Fruit fly (Drosophila melanogaster): ENCODE data around the gene ppk17.

- TF ChIP-seq CG33017 (tag; optimal IDR thresholded peaks at IDR 0.05) (no peak), ovo (GFP tag; optimal IDR thresholded peaks at IDR 0.05) (no peak), Clk (GFP tag; optimal IDR thresholded peaks at IDR 0.05) (no peak), pad (GFP tag; optimal IDR thresholded peaks at IDR 0.05) (no peak), CG14711 (tag; optimal IDR thresholded peaks at IDR 0.05) (no peak), cnc (optimal IDR thresholded peaks at IDR 0.05) (no peak), tj (GFP tag; optimal IDR thresholded peaks at IDR 0.05) (no peak), Mnt (GFP tag; optimal IDR thresholded peaks at IDR 0.05) (no peak), CG5204 (GFP tag; optimal IDR thresholded peaks at IDR 0.05) (no peak), toe (GFP tag; optimal IDR thresholded peaks at IDR 0.05) (no peak)
Observed at dm6 chr2L:16754074-16754473, 6.3 kb downstream of the ppk17 start, which contains the start of gene yellow-b.

Measured in whole organism, adult.